Fruit fly (Drosophila melanogaster) whole organism, wandering third instar larva: ENCODE data around the gene CG3407.
A peak's percentile ranks its signal among the peaks of the same experiment; 100 is the strongest.

Experiments used
- Abd-B ChIP-seq: fragments of >200 bp; optimal IDR thresholded peaks from 2 replicates; lab custom pipeline; 2017; ENCODE audit warnings: missing biosample characterization, missing genetic modification characterization
- CG32264 ChIP-seq: fragments of 200-800 bp; sonication (Bioruptor generic); optimal IDR thresholded peaks from 2 replicates; lab custom pipeline; 2016; ENCODE audit warnings: missing biosample characterization, missing genetic modification characterization
- CG9705 ChIP-seq: fragments of 200-800 bp; sonication (Bioruptor generic); optimal IDR thresholded peaks from 2 replicates; lab custom pipeline; 2018; ENCODE audit warnings: missing biosample characterization, mild to moderate bottlenecking, missing genetic modification characterization
- Dfd ChIP-seq: fragments of >200 bp; optimal IDR thresholded peaks from 2 replicates; lab custom pipeline; 2017; ENCODE audit warnings: missing biosample characterization, missing genetic modification characterization
- Dif ChIP-seq: fragments of 200-275, 200-300 bp; sonication (Bioruptor generic); optimal IDR thresholded peaks from 2 replicates; lab custom pipeline; 2018; ENCODE audit warnings: missing biosample characterization, missing genetic modification characterization; ENCODE audit not compliant: partially characterized antibody
- HLH106 ChIP-seq: fragments of 200-800 bp; optimal IDR thresholded peaks from 3 replicates; lab custom pipeline; 2019; ENCODE audit warnings: missing biosample characterization, mild to moderate bottlenecking, missing genetic modification characterization, moderate library complexity
- Hnf4 ChIP-seq: fragments of 200-800 bp; sonication (Bioruptor generic); optimal IDR thresholded peaks from 2 replicates; lab custom pipeline; 2016; ENCODE audit warnings: missing biosample characterization, mild to moderate bottlenecking, missing genetic modification characterization
- Hr83 ChIP-seq: fragments of 200-300 bp; sonication (Bioruptor generic); optimal IDR thresholded peaks from 2 replicates; lab custom pipeline; 2016; ENCODE audit warnings: missing biosample characterization, mild to moderate bottlenecking, missing genetic modification characterization, moderate library complexity; ENCODE audit not compliant: poor library complexity, severe bottlenecking
- Myc ChIP-seq: fragments of >200 bp; optimal IDR thresholded peaks from 2 replicates; lab custom pipeline; 2017
- OdsH ChIP-seq: fragments of 200-800 bp; sonication (Bioruptor generic); optimal IDR thresholded peaks from 2 replicates; lab custom pipeline; 2016; ENCODE audit warnings: missing biosample characterization, mild to moderate bottlenecking, missing genetic modification characterization
- Sp1 ChIP-seq: fragments of 200-800 bp; sonication (Bioruptor generic); optimal IDR thresholded peaks from 3 replicates; lab custom pipeline; 2019; ENCODE audit warnings: missing biosample characterization, mild to moderate bottlenecking, missing genetic modification characterization, moderate library complexity
- Vsx2 ChIP-seq: fragments of 200-300, 225-300 bp; sonication (Bioruptor generic); optimal IDR thresholded peaks from 2 replicates; lab custom pipeline; 2018; ENCODE audit warnings: missing biosample characterization, missing genetic modification characterization; ENCODE audit not compliant: partially characterized antibody
- dmrt93B ChIP-seq: fragments of 200-800 bp; sonication (Bioruptor generic); optimal IDR thresholded peaks from 2 replicates; lab custom pipeline; 2018; ENCODE audit warnings: missing biosample characterization, mild to moderate bottlenecking, missing genetic modification characterization
- dsf ChIP-seq: sonication (Bioruptor generic); optimal IDR thresholded peaks from 2 replicates; lab custom pipeline; 2016; ENCODE audit warnings: missing biosample characterization, missing genetic modification characterization, borderline replicate concordance
- foxo ChIP-seq, 2 experiments: fragments of 200-800 bp; sonication (Bioruptor generic); optimal IDR thresholded peaks; 2 replicates in 1 of 2; 3 replicates in 1 of 2; lab custom pipeline; 2016 to 2017; ENCODE audit warnings: missing biosample characterization in 2 of 2, missing genetic modification characterization in 2 of 2
- fru ChIP-seq: fragments of 200-800 bp; sonication (Bioruptor generic); optimal IDR thresholded peaks from 3 replicates; lab custom pipeline; 2016; ENCODE audit warnings: missing biosample characterization, mild to moderate bottlenecking, missing genetic modification characterization
- h ChIP-seq: fragments of 200-800 bp; sonication (Bioruptor generic); optimal IDR thresholded peaks from 3 replicates; lab custom pipeline; 2016; ENCODE audit warnings: missing biosample characterization, mild to moderate bottlenecking, missing genetic modification characterization
- pan ChIP-seq: fragments of >200 bp; optimal IDR thresholded peaks from 2 replicates; lab custom pipeline; 2017
- psq ChIP-seq: fragments of 200-800 bp; sonication (Bioruptor generic); optimal IDR thresholded peaks from 3 replicates; lab custom pipeline; 2017; ENCODE audit warnings: missing biosample characterization, mild to moderate bottlenecking, missing genetic modification characterization, moderate library complexity
- rgr ChIP-seq: fragments of 200-800 bp; sonication (Bioruptor generic); optimal IDR thresholded peaks from 3 replicates; lab custom pipeline; 2016; ENCODE audit warnings: missing biosample characterization, mild to moderate bottlenecking, missing genetic modification characterization
- sage ChIP-seq: fragments of 200-800 bp; sonication (Bioruptor generic); optimal IDR thresholded peaks from 2 replicates; lab custom pipeline; 2016; ENCODE audit warnings: missing biosample characterization, mild to moderate bottlenecking, missing genetic modification characterization
- sv ChIP-seq: fragments of 200-800 bp; sonication (Bioruptor generic); optimal IDR thresholded peaks from 3 replicates; lab custom pipeline; 2016; ENCODE audit warnings: missing biosample characterization, missing genetic modification characterization
- tai ChIP-seq: sonication (Bioruptor generic); optimal IDR thresholded peaks from 2 replicates; lab custom pipeline; 2016; ENCODE audit warnings: missing biosample characterization, missing genetic modification characterization
- usp ChIP-seq: fragments of >200 bp; optimal IDR thresholded peaks from 2 replicates; lab custom pipeline; 2017; ENCODE audit warnings: missing biosample characterization, missing genetic modification characterization
- woc ChIP-seq: sonication (Bioruptor generic); optimal IDR thresholded peaks from 2 replicates; lab custom pipeline; 2016; ENCODE audit warnings: missing biosample characterization, mild to moderate bottlenecking, missing genetic modification characterization

The CG3407 gene

dm6 chr2L:3769718-3770461 lies 43.3 kb downstream of the CG3407 start:
- peak; percentile 52 for TF ChIP-seq rgr (GFP tag; lab: Kevin White, UChicago)
- TF ChIP-seq dmrt93B (GFP tag; lab: Kevin White, UChicago) = peak; percentile 4
- peak; percentile 45 for TF ChIP-seq h (GFP tag; lab: Kevin White, UChicago)
- peak; percentile 77 for TF ChIP-seq psq
- TF ChIP-seq Abd-B (GFP tag; lab: Kevin White, UChicago) = no peak
- peak; percentile 51 for TF ChIP-seq fru
- TF ChIP-seq foxo (GFP tag; optimal IDR thresholded peaks at IDR 0.05; lab: Kevin White, UChicago) = peak in 1 of 2 experiments; percentile 63
- TF ChIP-seq tai (GFP tag; lab: Kevin White, UChicago) = no peak
- peak; percentile 66 for TF ChIP-seq OdsH
- TF ChIP-seq woc = peak; percentile 1
- TF ChIP-seq Vsx2 = no peak
- TF ChIP-seq HLH106 (tag; lab: Kevin White, UChicago) = peak; percentile 65
- peak; percentile 16 for TF ChIP-seq Hnf4 (GFP tag; lab: Kevin White, UChicago)
- TF ChIP-seq Sp1 (GFP tag; lab: Kevin White, UChicago) = peak; percentile 71

- TF ChIP-seq sage (GFP tag; lab: Kevin White, UChicago) (no peak), Dif (GFP tag; lab: Kevin White, UChicago) (no peak), Hr83 (GFP tag; lab: Kevin White, UChicago) (no peak), dsf (GFP tag; lab: Kevin White, UChicago) (no peak), Dfd (no peak), h (GFP tag; lab: Kevin White, UChicago) (no peak), usp (no peak), CG32264 (GFP tag; lab: Kevin White, UChicago) (no peak), pan (lab: Kevin White, UChicago) (no peak), Vsx2 (no peak), Myc (lab: Kevin White, UChicago) (no peak), sv (GFP tag; lab: Kevin White, UChicago) (no peak), woc (no peak), CG9705 (GFP tag; lab: Kevin White, UChicago) (no peak)
- TF ChIP-seq, all 38 proteins: peak for 0
Measured at dm6 chr2L:3765194-3765593, 48.0 kb downstream of the CG3407 start, which contains the start of gene CG43703. Gene CG43703, plus strand, starts transcription at chr2L:3765494.
